Fruit fly (Drosophila melanogaster): ENCODE measurements around the gene CG42680.
A peak's percentile ranks its signal among the peaks of the same experiment; 100 is the strongest.

CG42680 gene

dm6 chr2L:14634986-14635385 is 47.0 kb upstream of the CG42680 start (continued):
- TF ChIP-seq sc (optimal IDR thresholded peaks at IDR 0.05) = no peak
- TF ChIP-seq sc (GFP tag; optimal IDR thresholded peaks at IDR 0.05) = no peak
- TF ChIP-seq Deaf1 (tag; optimal IDR thresholded peaks at IDR 0.05) = no peak
- no peak for TF ChIP-seq bab2 (GFP tag; optimal IDR thresholded peaks at IDR 0.05)
- TF ChIP-seq dysf (GFP tag; IDR thresholded peaks at IDR 0.05) = no peak
- TF ChIP-seq exex (tag; optimal IDR thresholded peaks at IDR 0.05) = no peak
- TF ChIP-seq CG15514 (GFP tag; optimal IDR thresholded peaks at IDR 0.05) = no peak
- TF ChIP-seq CG1647 (GFP tag; optimal IDR thresholded peaks at IDR 0.05) = no peak
- no peak for TF ChIP-seq CG4282 (GFP tag; optimal IDR thresholded peaks at IDR 0.05)
- no peak for TF ChIP-seq ssp (GFP tag; IDR thresholded peaks at IDR 0.05)
- no peak for TF ChIP-seq Hmr (GFP tag; optimal IDR thresholded peaks at IDR 0.05)
- no peak for TF ChIP-seq Tbp (GFP tag; optimal IDR thresholded peaks at IDR 0.05)
- TF ChIP-seq odd (GFP tag; optimal IDR thresholded peaks at IDR 0.05) = no peak
- TF ChIP-seq Dek (tag; optimal IDR thresholded peaks at IDR 0.05) = no peak
- no peak for TF ChIP-seq CG7987 (GFP tag; optimal IDR thresholded peaks at IDR 0.05)
- no peak for TF ChIP-seq gcm2 (GFP tag; optimal IDR thresholded peaks at IDR 0.05)
- TF ChIP-seq dmrt99B (tag; optimal IDR thresholded peaks at IDR 0.05) = peak; percentile 20
- no peak for TF ChIP-seq CG32767 (GFP tag; IDR thresholded peaks at IDR 0.05)
- no peak for TF ChIP-seq ken (GFP tag; IDR thresholded peaks at IDR 0.05)
- no peak for TF ChIP-seq eve (GFP tag; optimal IDR thresholded peaks at IDR 0.05)
- TF ChIP-seq CG11504 (tag; optimal IDR thresholded peaks at IDR 0.05) = peak; percentile 13
- no peak for TF ChIP-seq vvl (GFP tag; IDR thresholded peaks at IDR 0.05)
- TF ChIP-seq CG13894 (tag; optimal IDR thresholded peaks at IDR 0.05) = no peak
- TF ChIP-seq CG10209 (GFP tag; optimal IDR thresholded peaks at IDR 0.05) = no peak
- TF ChIP-seq peb (GFP tag; IDR thresholded peaks at IDR 0.05) = no peak
- no peak for TF ChIP-seq br (optimal IDR thresholded peaks at IDR 0.05)
- no peak for TF ChIP-seq abd-A (tag; optimal IDR thresholded peaks at IDR 0.05)
- no peak for TF ChIP-seq CoRest (tag; optimal IDR thresholded peaks at IDR 0.05)
- no peak for TF ChIP-seq caup (GFP tag; optimal IDR thresholded peaks at IDR 0.05; ENCODE audit: severe bottlenecking)
- no peak for TF ChIP-seq CG30403 (GFP tag; optimal IDR thresholded peaks at IDR 0.05)
- TF ChIP-seq Xrp1 (GFP tag; IDR thresholded peaks at IDR 0.05) = no peak

DNA sequence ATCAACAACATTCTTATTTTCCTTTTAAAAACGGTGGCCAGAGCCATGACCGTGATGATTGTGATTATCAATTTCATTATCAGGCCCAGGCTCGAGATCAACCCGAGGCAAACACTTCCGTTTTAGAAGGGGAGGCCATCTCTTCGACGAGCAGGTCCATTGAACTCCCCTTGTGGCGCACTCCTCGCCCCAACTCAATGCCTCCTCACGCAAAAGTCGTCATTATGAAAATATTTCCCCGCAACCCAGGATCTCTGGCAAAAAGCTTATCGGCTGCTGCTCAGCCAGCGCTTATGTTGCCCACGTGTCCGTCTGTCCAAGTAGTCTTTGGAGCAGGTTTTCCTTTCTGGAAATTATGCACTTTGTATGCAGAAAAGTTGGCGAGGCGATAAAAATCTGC is 44.8 kb upstream of the CG42680 start:
- no peak for TF ChIP-seq Hr51 (GFP tag; optimal IDR thresholded peaks at IDR 0.05)
- no peak for TF ChIP-seq pros (GFP tag; optimal IDR thresholded peaks at IDR 0.05)
- no peak for TF ChIP-seq Bdp1 (GFP tag; optimal IDR thresholded peaks at IDR 0.05)
- no peak for TF ChIP-seq CoRest (tag; optimal IDR thresholded peaks at IDR 0.05)
- TF ChIP-seq bbx (GFP tag; IDR thresholded peaks at IDR 0.05; ENCODE audit: partially characterized antibody) = no peak
- no peak for TF ChIP-seq CG4617 (GFP tag; optimal IDR thresholded peaks at IDR 0.05; ENCODE audit: borderline replicate concordance)
- TF ChIP-seq Atf-2 (GFP tag; optimal IDR thresholded peaks at IDR 0.05) = no peak
- no peak for TF ChIP-seq CG18599 (GFP tag; optimal IDR thresholded peaks at IDR 0.05)
- TF ChIP-seq Dip2 (GFP tag; IDR thresholded peaks at IDR 0.05) = no peak
- no peak for TF ChIP-seq slp2 (GFP tag; optimal IDR thresholded peaks at IDR 0.05)
- no peak for TF ChIP-seq hth (optimal IDR thresholded peaks at IDR 0.05)
- TF ChIP-seq inv (GFP tag; IDR thresholded peaks at IDR 0.05; ENCODE audit: partially characterized antibody) = no peak
- TF ChIP-seq MTF-1 (GFP tag; optimal IDR thresholded peaks at IDR 0.05; ENCODE audit: borderline replicate concordance) = no peak
- TF ChIP-seq Blimp-1 (GFP tag; optimal IDR thresholded peaks at IDR 0.05) = no peak
- no peak for TF ChIP-seq CG1792 (GFP tag; optimal IDR thresholded peaks at IDR 0.05)
- no peak for TF ChIP-seq CG10959 (GFP tag; IDR thresholded peaks at IDR 0.05)
- no peak for TF ChIP-seq gro (GFP tag; optimal IDR thresholded peaks at IDR 0.05)
- no peak for TF ChIP-seq zen2 (GFP tag; IDR thresholded peaks at IDR 0.05; ENCODE audit: partially characterized antibody)
- no peak for TF ChIP-seq CG11456 (GFP tag; IDR thresholded peaks at IDR 0.05)
